Fruit fly (Drosophila melanogaster): ENCODE measurements around the gene CG11836.

DNA sequence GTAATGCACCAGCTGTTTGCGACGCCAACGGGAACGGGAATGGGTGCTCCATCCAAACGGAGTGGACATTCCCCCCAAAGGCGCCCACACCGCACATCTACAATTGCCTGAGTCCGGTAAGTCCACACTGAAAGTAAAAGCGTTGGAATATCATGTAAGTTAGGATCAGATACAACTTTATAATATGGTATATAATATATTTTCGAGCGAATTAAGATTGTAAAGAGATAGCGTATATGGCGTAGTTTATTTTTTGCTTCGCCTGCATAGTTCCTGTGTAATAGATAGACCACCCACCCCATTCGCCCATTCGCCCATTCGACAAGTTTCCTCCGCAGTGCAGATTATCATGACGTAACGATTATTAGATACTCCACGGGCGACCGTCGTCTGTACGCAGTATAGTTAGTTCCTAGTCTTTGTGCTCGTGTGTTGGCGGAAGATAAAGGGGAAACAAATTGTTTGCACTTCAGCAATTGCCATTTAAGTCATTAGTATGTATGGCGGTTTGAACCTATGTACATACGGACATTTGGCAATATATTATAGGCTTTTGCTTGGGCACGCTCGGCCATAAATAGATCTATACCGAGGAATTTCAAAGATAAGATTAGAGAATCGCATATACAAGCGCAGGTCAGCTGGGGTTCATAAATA lies 19.4 kb upstream of the CG11836 start:
- TF ChIP-seq CG11617 (GFP tag; optimal IDR thresholded peaks at IDR 0.05) (no peak), CG5204 (GFP tag; optimal IDR thresholded peaks at IDR 0.05) (no peak)
